Worm (Caenorhabditis elegans): ENCODE results near the gene C56G2.9.

ce11 chrIII:6315515-6315914 lies 27.6 kb downstream of the C56G2.9 start:
- TF ChIP-seq ham-2 (GFP tag; optimal IDR thresholded peaks at IDR 0.05) (no peak), zip-8 (tag; optimal IDR thresholded peaks at IDR 0.05) (no peak), snpc-4 (tag; optimal IDR thresholded peaks at IDR 0.05) (no peak), nhr-12 (tag; optimal IDR thresholded peaks at IDR 0.05) (no peak), blmp-1 (tag; optimal IDR thresholded peaks at IDR 0.05) (no peak), unc-62 (GFP tag; optimal IDR thresholded peaks at IDR 0.05) (no peak), sptf-1 (tag; optimal IDR thresholded peaks at IDR 0.05) (no peak), elt-3 (tag; optimal IDR thresholded peaks at IDR 0.05) (no peak), lin-13 (tag; optimal IDR thresholded peaks at IDR 0.05) (no peak)
